Comparison of ENCODE assay signal across 3 worm cellular contexts in the genomic region with DNA sequence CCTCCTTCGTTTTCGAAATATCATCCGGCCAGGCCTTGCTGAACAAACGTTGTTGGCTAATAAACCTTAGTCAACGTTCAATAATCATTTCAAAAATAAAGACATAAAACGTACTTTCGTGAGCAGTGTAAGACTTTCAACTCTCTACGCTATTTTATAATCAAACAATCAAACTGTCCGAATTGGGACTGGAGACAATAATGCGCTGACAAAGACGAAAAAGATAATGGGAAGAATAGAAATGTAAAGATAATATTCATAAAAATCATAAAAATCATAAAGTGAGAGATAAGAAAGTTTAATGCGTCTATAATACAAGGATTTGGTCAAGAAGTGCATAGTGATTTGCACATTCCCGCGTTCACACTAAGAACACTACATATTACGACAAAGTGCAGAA.
TF ChIP-seq lines count a peak whose summit lies in the region.

No protein-coding gene starts in this region.

TF ChIP-seq in whole organism, L1 larva, 84 proteins besides CTCF, POLR2A, EP300 and RAD21 (continued from another document):
- TF ChIP-seq efl-1 (optimal IDR thresholded peaks at IDR 0.05; lab: Kevin White, UChicago) (peak in 1 of 2 experiments; percentile 12), efl-1 (GFP tag; optimal IDR thresholded peaks at IDR 0.05 in 1 of 2; lab: Kevin White, UChicago) (peak in 1 of 2 experiments; percentile 86), nhr-85 (tag; lab: Kevin White, UChicago) (peak; percentile 28), nhr-20 (tag; optimal IDR thresholded peaks at IDR 0.05; lab: Kevin White, UChicago) (no peak)

TF ChIP-seq in whole organism, L3 larva, 47 proteins besides CTCF, POLR2A, EP300 and RAD21 (continued from another document):
- no peak for TF ChIP-seq zag-1 (tag; optimal IDR thresholded peaks at IDR 0.05; lab: Kevin White, UChicago)
- no peak for TF ChIP-seq snpc-4 (tag; optimal IDR thresholded peaks at IDR 0.05; lab: Kevin White, UChicago)
- TF ChIP-seq lin-39 (tag; optimal IDR thresholded peaks at IDR 0.05; lab: Kevin White, UChicago) = no peak
- TF ChIP-seq nhr-25 (tag; optimal IDR thresholded peaks at IDR 0.05; lab: Kevin White, UChicago) = no peak
- TF ChIP-seq eor-1 (tag; optimal IDR thresholded peaks at IDR 0.05; lab: Kevin White, UChicago) = no peak
- TF ChIP-seq mdl-1 (tag; optimal IDR thresholded peaks at IDR 0.05; lab: Kevin White, UChicago) = no peak
- no peak for TF ChIP-seq daf-12 (tag; optimal IDR thresholded peaks at IDR 0.05; lab: Kevin White, UChicago)
- TF ChIP-seq fkh-10 (GFP tag; optimal IDR thresholded peaks at IDR 0.05; lab: Kevin White, UChicago) = no peak
- TF ChIP-seq egl-5 (tag; optimal IDR thresholded peaks at IDR 0.05; lab: Kevin White, UChicago) = no peak
- no peak for TF ChIP-seq unc-39 (tag; optimal IDR thresholded peaks at IDR 0.05; lab: Kevin White, UChicago)
- no peak for TF ChIP-seq nhr-23 (tag; optimal IDR thresholded peaks at IDR 0.05; lab: Kevin White, UChicago)
- TF ChIP-seq fos-1 (tag; optimal IDR thresholded peaks at IDR 0.05; lab: Kevin White, UChicago) = no peak

TF ChIP-seq in whole organism, L4 larva, 104 proteins besides CTCF, POLR2A, EP300 and RAD21 (continued from another document):
- TF ChIP-seq nhr-102 (tag; optimal IDR thresholded peaks at IDR 0.05; lab: Kevin White, UChicago) = no peak
TF ChIP-seq in whole organism, L4 larva: peak in this region for 9.
